Worm (Caenorhabditis elegans): Measurements from ENCODE around the gene mtre-1.

DNA sequence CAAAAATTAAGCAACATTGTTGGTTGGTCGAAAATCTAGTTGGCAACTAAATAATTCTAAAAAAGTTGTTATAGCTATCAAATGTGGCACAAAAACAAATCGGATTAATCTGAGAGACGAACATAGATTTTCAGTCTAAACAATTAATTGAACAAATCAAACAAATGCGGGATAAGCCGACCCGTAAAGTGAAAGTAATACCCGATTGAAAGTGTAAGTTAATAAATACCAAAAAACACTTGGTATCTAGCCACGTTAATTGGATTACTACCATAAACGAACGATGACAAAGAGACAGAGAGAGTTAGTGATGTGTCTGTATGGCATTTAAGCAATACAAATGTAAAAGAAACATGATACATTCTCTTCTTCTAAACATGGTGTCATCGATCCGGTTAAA is 43.5 kb upstream of the mtre-1 start:
- TF ChIP-seq mep-1 (tag; optimal IDR thresholded peaks at IDR 0.05) (no peak), elt-3 (tag; optimal IDR thresholded peaks at IDR 0.05) (no peak), pha-4 (tag; optimal IDR thresholded peaks at IDR 0.05) (no peak), blmp-1 (tag; optimal IDR thresholded peaks at IDR 0.05) (peak; percentile 12), ceh-43 (GFP tag; optimal IDR thresholded peaks at IDR 0.05) (no peak), snpc-4 (tag; optimal IDR thresholded peaks at IDR 0.05) (no peak), unc-39 (tag; optimal IDR thresholded peaks at IDR 0.05) (no peak)
